Worm (Caenorhabditis elegans) whole organism, L3 larva: Measurements from ENCODE around the gene sra-10.

Experiments
- ZK546.5 ChIP-seq: sonication (generic microtip); optimal IDR thresholded peaks from 2 replicates; lab custom pipeline; 2017; ENCODE audit warnings: missing biosample characterization, missing genetic modification characterization
- elt-3 ChIP-seq, 3 experiments: fragments of 150-350 bp in 1 of 3; sonication (generic microtip) in 2 of 3; optimal IDR thresholded peaks; 2 replicates in 2 of 3; 4 replicates in 1 of 3; lab custom pipeline; 2014 to 2017; ENCODE audit warnings: missing biosample characterization in 3 of 3, missing genetic modification characterization in 3 of 3
- fkh-2 ChIP-seq: fragments of 150-350 bp; optimal IDR thresholded peaks from 2 replicates; lab custom pipeline; 2014; ENCODE audit warnings: missing biosample characterization, missing genetic modification reagents, missing genetic modification characterization
- nhr-11 ChIP-seq: fragments of 150-350 bp; optimal IDR thresholded peaks from 2 replicates; lab custom pipeline; 2014; ENCODE audit warnings: missing biosample characterization, missing genetic modification characterization
- nhr-237 ChIP-seq: fragments of 150-350 bp; optimal IDR thresholded peaks from 2 replicates; lab custom pipeline; 2014; ENCODE audit warnings: missing biosample characterization, missing genetic modification characterization
- nhr-28 ChIP-seq: fragments of 150-350 bp; optimal IDR thresholded peaks from 2 replicates; lab custom pipeline; 2014; ENCODE audit warnings: missing biosample characterization, missing genetic modification characterization
- nhr-77 ChIP-seq: fragments of 150-350 bp; optimal IDR thresholded peaks from 2 replicates; lab custom pipeline; 2014; ENCODE audit warnings: missing biosample characterization, missing genetic modification characterization
- ztf-11 ChIP-seq: fragments of 150-350 bp; optimal IDR thresholded peaks from 2 replicates; lab custom pipeline; 2014; ENCODE audit warnings: missing biosample characterization, missing genetic modification characterization

DNA sequence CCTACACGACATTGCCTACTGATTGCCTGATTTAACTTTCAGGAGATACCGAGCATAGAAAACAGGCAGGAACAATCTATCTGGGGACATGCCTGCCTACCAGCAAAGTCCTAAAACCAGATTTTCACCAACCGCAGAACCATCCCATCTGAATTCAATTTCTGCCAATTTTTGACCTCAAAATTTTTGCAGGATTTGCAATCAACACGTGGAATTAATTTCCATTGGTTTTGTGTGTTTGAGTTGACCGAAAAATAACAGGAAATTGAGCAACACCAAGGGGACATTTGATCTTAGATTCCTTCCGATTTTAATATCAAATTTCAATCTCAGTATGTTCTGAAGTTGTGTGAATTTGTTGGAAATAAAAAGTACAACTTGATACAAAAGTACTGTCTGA lies 4.1 kb upstream of the sra-10 start:
- TF ChIP-seq nhr-77 (tag; lab: Kevin White, UChicago) = no peak
- no peak for TF ChIP-seq elt-3 (tag; optimal IDR thresholded peaks at IDR 0.05; lab: Kevin White, UChicago)
- no peak for TF ChIP-seq nhr-28
- no peak for TF ChIP-seq ztf-11 (tag; lab: Kevin White, UChicago)
- no peak for TF ChIP-seq fkh-2 (tag; lab: Kevin White, UChicago)
- no peak for TF ChIP-seq nhr-11 (tag; lab: Kevin White, UChicago)
- no peak for TF ChIP-seq nhr-237 (tag; lab: Kevin White, UChicago)
- no peak for TF ChIP-seq ZK546.5 (tag; lab: Kevin White, UChicago)
